Worm (Caenorhabditis elegans) whole organism, mixed stage, embryonic: ENCODE results near the gene mlt-4.

Experiments
- cnd-1 ChIP-seq: fragments of 200-800 bp; sonication (Bioruptor generic); optimal IDR thresholded peaks from 2 replicates; lab custom pipeline; 2018; ENCODE audit warnings: mild to moderate bottlenecking, missing genetic modification characterization, missing compliant biosample characterization
- elt-3 ChIP-seq: fragments of 150-350 bp; optimal IDR thresholded peaks from 2 replicates; lab custom pipeline; 2014; ENCODE audit warnings: missing biosample characterization, missing genetic modification characterization
- nhr-237 ChIP-seq: fragments of 150-350 bp; optimal IDR thresholded peaks from 2 replicates; lab custom pipeline; 2014; ENCODE audit warnings: missing biosample characterization, missing genetic modification characterization
- nhr-28 ChIP-seq: fragments of 150-350 bp; optimal IDR thresholded peaks from 2 replicates; lab custom pipeline; 2014; ENCODE audit warnings: missing biosample characterization, missing genetic modification characterization
- sptf-1 ChIP-seq: sonication (generic microtip); optimal IDR thresholded peaks from 2 replicates; lab custom pipeline; 2017; ENCODE audit warnings: mild to moderate bottlenecking, missing genetic modification characterization, moderate library complexity, missing compliant biosample characterization
- unc-62 ChIP-seq: fragments of 150-350 bp; optimal IDR thresholded peaks from 2 replicates; lab custom pipeline; 2014; ENCODE audit warnings: missing biosample characterization, missing genetic modification reagents, missing genetic modification characterization

ce11 chrV:20335264-20335663 is 46.0 kb upstream of the mlt-4 start, which contains the start of gene Y38H6A.5:
- TF ChIP-seq cnd-1 (no peak), sptf-1 (tag; lab: Kevin White, UChicago) (no peak), nhr-237 (no peak), nhr-28 (no peak), unc-62 (GFP tag; lab: Kevin White, UChicago) (no peak), elt-3 (tag; lab: Kevin White, UChicago) (no peak)
